Worm (Caenorhabditis elegans) whole organism, mixed stage, embryonic: ENCODE measurements around the gene acs-21.

ENCODE experiments used
- blmp-1 ChIP-seq: fragments of 150-350 bp; optimal IDR thresholded peaks from 2 replicates; lab custom pipeline; 2014; ENCODE audit warnings: missing biosample characterization, missing genetic modification characterization
- elt-3 ChIP-seq: fragments of 150-350 bp; optimal IDR thresholded peaks from 2 replicates; lab custom pipeline; 2014; ENCODE audit warnings: missing biosample characterization, missing genetic modification characterization
- lin-13 ChIP-seq: fragments of 150-350 bp; optimal IDR thresholded peaks from 2 replicates; lab custom pipeline; 2014; ENCODE audit warnings: missing biosample characterization, missing genetic modification characterization
- unc-39 ChIP-seq: fragments of 150-350 bp; optimal IDR thresholded peaks from 2 replicates; lab custom pipeline; 2014; ENCODE audit warnings: missing biosample characterization, missing genetic modification characterization

- TF ChIP-seq lin-13 (tag; lab: Kevin White, UChicago) (no peak), elt-3 (tag; lab: Kevin White, UChicago) (no peak), blmp-1 (tag; lab: Kevin White, UChicago) (no peak), unc-39 (tag; lab: Kevin White, UChicago) (no peak)
Observed at ce11 chrV:3071548-3071947, 17.3 kb upstream of the acs-21 start, which contains the start of gene C50H11.13.
